Worm (Caenorhabditis elegans): ENCODE measurements around the gene C39B10.5.

C39B10.5 gene

DNA sequence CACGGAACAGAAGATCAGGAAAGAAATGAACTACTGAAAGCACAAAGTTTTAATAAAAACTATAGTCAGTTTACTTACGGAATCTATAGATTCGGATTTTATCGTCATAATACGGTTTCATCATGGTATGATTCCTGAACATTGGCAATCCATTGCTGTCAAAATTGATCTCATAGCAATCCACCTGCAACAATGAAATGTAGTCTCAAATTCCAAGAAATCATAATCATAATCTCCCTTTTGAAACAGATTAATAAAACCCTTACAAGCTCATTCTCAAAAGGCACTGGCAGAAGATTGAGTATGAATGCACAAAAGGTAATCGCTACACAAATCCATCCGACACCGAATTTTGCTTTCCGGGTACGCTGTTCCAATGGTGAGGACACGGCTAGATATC lies 15.2 kb downstream of the C39B10.5 start:
- TF ChIP-seq sem-4 (tag; optimal IDR thresholded peaks at IDR 0.05) (no peak), nhr-12 (tag; optimal IDR thresholded peaks at IDR 0.05) (no peak), nhr-77 (tag; optimal IDR thresholded peaks at IDR 0.05) (no peak), gmeb-1 (tag; optimal IDR thresholded peaks at IDR 0.05) (no peak), blmp-1 (tag; optimal IDR thresholded peaks at IDR 0.05; ENCODE audit: insufficient read depth) (no peak), aly-2 (tag; optimal IDR thresholded peaks at IDR 0.05) (no peak), snpc-4 (tag; optimal IDR thresholded peaks at IDR 0.05) (no peak), dmd-4 (tag; optimal IDR thresholded peaks at IDR 0.05) (no peak), ztf-4 (tag; optimal IDR thresholded peaks at IDR 0.05) (no peak), alr-1 (tag; optimal IDR thresholded peaks at IDR 0.05) (no peak), sma-3 (GFP tag; optimal IDR thresholded peaks at IDR 0.05) (no peak), ZK546.5 (tag; optimal IDR thresholded peaks at IDR 0.05) (no peak), C34F6.9 (tag; optimal IDR thresholded peaks at IDR 0.05) (no peak), sma-9 (GFP tag; optimal IDR thresholded peaks at IDR 0.05) (no peak), sma-9 (tag; optimal IDR thresholded peaks at IDR 0.05) (no peak), nhr-10 (tag; optimal IDR thresholded peaks at IDR 0.05) (no peak), ama-1 (optimal IDR thresholded peaks at IDR 0.05) (no peak), fos-1 (tag; optimal IDR thresholded peaks at IDR 0.05) (no peak), skn-1 (tag; optimal IDR thresholded peaks at IDR 0.05) (no peak)

DNA sequence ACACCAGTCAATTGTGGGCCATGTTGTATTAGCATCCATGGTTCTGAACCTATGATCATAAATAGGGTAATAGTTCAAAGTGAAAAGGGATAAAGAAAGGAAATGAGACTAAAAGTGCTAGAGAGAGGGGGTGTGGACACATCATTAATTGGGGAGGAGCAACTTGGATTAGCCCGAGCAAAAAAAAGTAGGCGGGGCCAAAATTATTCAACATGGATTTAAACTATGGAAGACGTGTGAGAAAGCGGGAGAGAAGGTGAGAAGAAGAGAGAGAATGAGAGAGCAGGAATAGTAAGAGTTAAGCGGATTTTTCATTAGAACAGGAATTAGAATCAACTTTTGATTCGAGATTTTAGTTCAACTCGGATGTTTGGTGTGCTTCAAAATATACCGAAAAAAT lies 16.4 kb downstream of the C39B10.5 start, which contains the start of gene C39B10.1:
C39B10.1 (minus strand) TSS at position 101 of the 400 bp plus-strand sequence.
- TF ChIP-seq lin-11 (tag; optimal IDR thresholded peaks at IDR 0.05): no peak
- no peak for TF ChIP-seq unc-55 (GFP tag; optimal IDR thresholded peaks at IDR 0.05)
- no peak for TF ChIP-seq sem-4 (tag; optimal IDR thresholded peaks at IDR 0.05)
- TF ChIP-seq zag-1 (tag; optimal IDR thresholded peaks at IDR 0.05): no peak

DNA sequence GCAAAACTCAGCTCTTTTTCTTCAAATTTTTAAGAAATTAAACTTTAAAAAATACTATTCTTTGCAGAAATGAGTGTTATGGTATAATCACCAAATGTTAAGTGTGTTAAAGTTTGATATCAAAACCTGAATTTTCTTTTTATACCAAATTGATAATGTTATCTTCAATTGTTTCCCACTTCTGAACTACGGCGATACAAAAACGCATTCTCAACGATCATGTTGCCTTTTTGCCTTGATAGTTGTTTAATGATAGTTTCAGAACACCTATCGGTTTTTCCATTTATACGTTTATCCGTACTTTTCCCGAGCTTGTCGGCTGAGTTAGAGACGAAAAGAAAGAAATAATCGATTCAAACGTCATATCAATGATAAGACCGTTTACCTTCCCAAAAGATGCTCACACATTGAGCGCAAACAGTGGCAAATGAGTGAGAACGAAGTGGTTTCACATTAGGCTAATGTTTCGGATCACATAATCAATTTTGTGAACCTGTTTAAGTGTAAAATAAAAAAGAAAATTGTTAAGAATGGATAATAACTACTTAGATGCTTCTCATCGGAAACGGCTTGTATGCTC lies 27.9 kb downstream of the C39B10.5 start, which contains the start of gene elt-4:
elt-4 (plus strand) TSS at position 530 of the 580 bp plus-strand sequence.
- TF ChIP-seq elt-3 (tag; optimal IDR thresholded peaks at IDR 0.05) (no peak), fos-1 (tag; optimal IDR thresholded peaks at IDR 0.05) (peak; percentile 60), unc-39 (tag; optimal IDR thresholded peaks at IDR 0.05) (no peak)

DNA sequence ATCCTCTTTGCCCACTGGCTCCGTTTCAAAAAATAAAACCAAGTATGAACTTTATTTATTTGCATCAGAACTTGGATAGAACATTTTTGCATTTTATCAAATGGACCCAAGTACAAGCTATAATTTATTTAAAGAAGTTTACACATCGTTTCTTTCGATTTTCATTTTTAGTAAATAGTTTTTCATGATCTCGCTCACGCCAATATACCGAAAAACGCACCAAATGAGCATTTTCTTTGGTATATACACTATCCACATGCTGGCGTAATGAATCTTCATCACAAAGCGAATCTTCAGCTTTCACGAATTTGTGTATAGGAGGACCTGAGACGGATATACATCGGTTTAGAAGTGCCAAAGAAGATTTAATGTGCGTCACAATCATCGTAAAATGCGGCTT lies 29.4 kb downstream of the C39B10.5 start, which contains the start of gene C39B10.7:
C39B10.7 (plus strand) TSS at position 301 of the 400 bp plus-strand sequence.
- TF ChIP-seq nhr-77 (tag; optimal IDR thresholded peaks at IDR 0.05) (no peak), sma-9 (GFP tag; optimal IDR thresholded peaks at IDR 0.05) (no peak), sma-9 (tag; optimal IDR thresholded peaks at IDR 0.05) (no peak)

DNA sequence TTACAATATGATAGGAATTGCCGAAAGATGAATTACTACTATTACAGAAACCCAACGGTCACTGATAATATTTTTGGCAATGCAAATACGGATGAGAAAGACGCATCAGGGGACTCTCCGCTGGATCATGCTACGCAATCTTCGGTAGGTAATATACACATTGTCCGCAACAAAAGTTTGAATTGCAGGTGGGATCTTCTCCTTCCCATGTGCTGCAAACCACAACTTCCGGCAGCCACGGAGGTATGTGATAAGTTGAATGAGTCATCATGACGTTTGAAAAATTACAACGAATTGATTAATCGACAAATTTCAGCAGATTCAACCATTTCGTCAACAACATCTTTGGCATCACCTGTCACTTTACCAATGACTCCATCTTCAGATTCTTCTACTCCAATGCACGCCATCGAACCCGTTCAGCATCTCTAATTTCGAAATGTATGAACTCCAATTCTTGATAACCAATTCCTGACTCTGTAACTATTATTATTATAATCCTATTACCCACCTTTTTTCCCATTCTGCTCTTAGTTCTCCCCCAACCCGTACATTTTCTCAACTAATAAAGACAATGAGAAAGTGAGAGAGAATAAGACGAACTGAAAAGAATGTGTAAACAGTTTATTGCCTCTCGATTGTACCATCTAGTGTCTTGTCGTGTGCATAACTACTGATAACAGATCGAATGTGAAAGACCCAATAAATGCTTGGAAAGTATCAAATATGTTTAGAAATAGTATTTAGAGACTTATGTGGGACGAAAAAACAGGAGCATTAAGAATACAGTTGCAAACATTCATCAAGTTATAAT lies 30.2 kb downstream of the C39B10.5 start:
- TF ChIP-seq skn-1 (tag; optimal IDR thresholded peaks at IDR 0.05) (peak; percentile 38), fos-1 (tag; optimal IDR thresholded peaks at IDR 0.05) (peak; percentile 93), gmeb-1 (tag; optimal IDR thresholded peaks at IDR 0.05) (peak; percentile 11), sma-3 (GFP tag; optimal IDR thresholded peaks at IDR 0.05) (peak; percentile 1), lin-13 (GFP tag; optimal IDR thresholded peaks at IDR 0.05) (no peak), sma-9 (GFP tag; optimal IDR thresholded peaks at IDR 0.05) (peak; percentile 53), sma-9 (tag; optimal IDR thresholded peaks at IDR 0.05) (no peak), crh-2 (tag; optimal IDR thresholded peaks at IDR 0.05) (peak; percentile 68), lsy-2 (tag; optimal IDR thresholded peaks at IDR 0.05) (peak in 1 of 2 experiments; percentile 4), ceh-82 (tag; optimal IDR thresholded peaks at IDR 0.05) (no peak), nhr-77 (tag; optimal IDR thresholded peaks at IDR 0.05) (no peak), F13H6.1 (tag; optimal IDR thresholded peaks at IDR 0.05) (peak; percentile 49)

DNA sequence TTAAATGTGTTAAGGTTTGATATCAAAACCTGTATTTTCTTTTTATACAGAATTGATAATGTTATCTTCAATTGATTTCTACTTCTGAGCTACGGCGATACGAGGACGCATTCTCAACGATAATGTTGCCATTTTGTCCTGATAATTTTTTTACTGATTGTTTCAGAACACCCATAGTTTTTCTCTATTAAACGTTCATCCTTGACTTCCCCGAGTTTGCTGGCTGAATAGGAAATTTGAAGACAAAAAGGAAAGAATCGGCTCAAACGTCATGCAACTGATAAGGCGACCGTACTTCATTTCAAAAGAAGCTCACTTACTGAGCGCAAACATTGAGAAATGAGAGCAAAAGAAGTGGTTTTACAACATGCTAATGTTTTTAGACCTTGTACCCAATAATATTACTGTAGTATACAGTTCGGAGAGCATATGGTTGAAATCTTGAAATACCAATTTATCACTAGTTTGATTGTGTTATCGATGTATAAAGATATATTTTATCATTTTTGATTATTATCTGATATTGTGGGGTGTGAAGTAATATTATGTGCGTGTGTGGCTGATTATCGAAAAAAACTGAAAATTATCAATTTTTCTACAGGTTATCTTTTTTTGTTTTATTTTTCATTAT lies 32.1 kb downstream of the C39B10.5 start:
- peak; percentile 73 for TF ChIP-seq fos-1 (tag; optimal IDR thresholded peaks at IDR 0.05)
- TF ChIP-seq lin-11 (tag; optimal IDR thresholded peaks at IDR 0.05): no peak
- TF ChIP-seq alr-1 (tag; optimal IDR thresholded peaks at IDR 0.05): no peak
- TF ChIP-seq sem-4 (tag; optimal IDR thresholded peaks at IDR 0.05): no peak
